Fruit fly (Drosophila melanogaster) whole organism, prepupa: ENCODE results near the gene CG10348.

ENCODE experiments used
- Blimp-1 ChIP-seq: fragments of 200-800 bp; sonication (Bioruptor generic); optimal IDR thresholded peaks from 3 replicates; lab custom pipeline; 2017; ENCODE audit warnings: missing biosample characterization, missing genetic modification characterization, mild to moderate bottlenecking, moderate library complexity, missing genetic modification reagents
- CG10669 ChIP-seq: fragments of 200-800 bp; sonication (Bioruptor generic); optimal IDR thresholded peaks from 3 replicates; lab custom pipeline; 2018; ENCODE audit warnings: missing biosample characterization, mild to moderate bottlenecking, missing genetic modification characterization, moderate library complexity
- CG11762 ChIP-seq: fragments of 200-800 bp; sonication (Bioruptor generic); optimal IDR thresholded peaks from 3 replicates; lab custom pipeline; 2016; ENCODE audit warnings: missing biosample characterization, missing genetic modification characterization; ENCODE audit not compliant: insufficient read depth
- CG15336 ChIP-seq: fragments of 200-800 bp; sonication (Bioruptor generic); IDR thresholded peaks from 2 replicates; pipeline ENCODE4 v1.3.6; 2022; ENCODE audit warnings: missing biosample characterization, missing genetic modification characterization
- CG1621 ChIP-seq: fragments of 200-800 bp; sonication (Bioruptor generic); optimal IDR thresholded peaks from 3 replicates; lab custom pipeline; 2018; ENCODE audit warnings: missing biosample characterization, mild to moderate bottlenecking, missing genetic modification characterization
- CG16779 ChIP-seq: fragments of 200-800 bp; sonication (Bioruptor generic); optimal IDR thresholded peaks from 3 replicates; lab custom pipeline; 2017; ENCODE audit warnings: missing biosample characterization, mild to moderate bottlenecking, missing genetic modification characterization
- CG3032 ChIP-seq: fragments of 200-800 bp; optimal IDR thresholded peaks from 2 replicates; lab custom pipeline; 2019; ENCODE audit warnings: missing biosample characterization, mild to moderate bottlenecking, missing genetic modification characterization, moderate library complexity
- CG31627 ChIP-seq: fragments of 200-800 bp; sonication (Bioruptor generic); optimal IDR thresholded peaks from 3 replicates; lab custom pipeline; 2016; ENCODE audit warnings: missing biosample characterization, missing genetic modification characterization
- CG32006 ChIP-seq: fragments of 200-800 bp; sonication (Bioruptor generic); optimal IDR thresholded peaks from 3 replicates; lab custom pipeline; 2017; ENCODE audit warnings: missing biosample characterization, mild to moderate bottlenecking, missing genetic modification characterization
- CG34406 ChIP-seq: fragments of 200-800 bp; sonication (Bioruptor generic); optimal IDR thresholded peaks from 3 replicates; lab custom pipeline; 2016; ENCODE audit warnings: missing biosample characterization, missing genetic modification characterization
- CG3919 ChIP-seq: fragments of 200-800 bp; sonication (Bioruptor generic); optimal IDR thresholded peaks from 3 replicates; lab custom pipeline; 2016; ENCODE audit warnings: missing biosample characterization, missing genetic modification characterization
- CG4318 ChIP-seq: fragments of 200-800 bp; sonication (Bioruptor generic); optimal IDR thresholded peaks from 3 replicates; lab custom pipeline; 2017; ENCODE audit warnings: missing biosample characterization, mild to moderate bottlenecking, missing genetic modification characterization
- CG6163 ChIP-seq: fragments of 200-800 bp; sonication (Bioruptor generic); IDR thresholded peaks from 3 replicates; pipeline ENCODE4 v1.3.6; 2022; ENCODE audit warnings: missing biosample characterization, missing genetic modification characterization
- CG6276 ChIP-seq: fragments of 200-800 bp; sonication (Bioruptor generic); optimal IDR thresholded peaks from 2 replicates; lab custom pipeline; 2017; ENCODE audit warnings: missing biosample characterization, mild to moderate bottlenecking, missing genetic modification characterization
- CG6792 ChIP-seq: fragments of 200-800 bp; sonication (Bioruptor generic); optimal IDR thresholded peaks from 3 replicates; lab custom pipeline; 2016; ENCODE audit warnings: missing biosample characterization, missing genetic modification characterization
- CG6808 ChIP-seq: fragments of 200-800 bp; sonication (Bioruptor generic); optimal IDR thresholded peaks from 3 replicates; lab custom pipeline; 2017; ENCODE audit warnings: missing biosample characterization, missing genetic modification characterization, mild to moderate bottlenecking, moderate library complexity, missing genetic modification reagents
- CG6854 ChIP-seq: fragments of 200-800 bp; sonication (Bioruptor generic); optimal IDR thresholded peaks from 2 replicates; lab custom pipeline; 2017; ENCODE audit warnings: missing biosample characterization, mild to moderate bottlenecking, missing genetic modification characterization
- CG7368 ChIP-seq: fragments of 200-800 bp; sonication (Bioruptor generic); optimal IDR thresholded peaks from 3 replicates; lab custom pipeline; 2016; ENCODE audit warnings: missing biosample characterization, missing genetic modification characterization
- CG8119 ChIP-seq: fragments of 200-800 bp; sonication (Bioruptor generic); IDR thresholded peaks from 3 replicates; pipeline ENCODE4 v1.3.6; 2022; ENCODE audit warnings: missing biosample characterization, missing genetic modification characterization
- CG9139 ChIP-seq: fragments of 200-800 bp; sonication (Bioruptor generic); optimal IDR thresholded peaks from 3 replicates; lab custom pipeline; 2017; ENCODE audit warnings: missing biosample characterization, mild to moderate bottlenecking, missing genetic modification characterization
- Eip93F ChIP-seq: fragments of 200-800 bp; sonication (Bioruptor generic); optimal IDR thresholded peaks from 2 replicates; lab custom pipeline; 2016; ENCODE audit warnings: missing biosample characterization, mild to moderate bottlenecking, missing genetic modification characterization
- Ets21C ChIP-seq: fragments of 200-800 bp; sonication (Bioruptor generic); optimal IDR thresholded peaks from 3 replicates; lab custom pipeline; 2016; ENCODE audit warnings: missing biosample characterization, missing genetic modification characterization
- Ets96B ChIP-seq: fragments of 200-800 bp; optimal IDR thresholded peaks from 2 replicates; lab custom pipeline; 2019; ENCODE audit warnings: missing biosample characterization, mild to moderate bottlenecking, missing genetic modification characterization, moderate library complexity
- Hr38 ChIP-seq: sonication (Bioruptor generic); optimal IDR thresholded peaks from 2 replicates; lab custom pipeline; 2016; ENCODE audit warnings: missing biosample characterization, missing genetic modification characterization
- Hr39 ChIP-seq: fragments of 200-800 bp; sonication (Bioruptor generic); optimal IDR thresholded peaks from 2 replicates; lab custom pipeline; 2016; ENCODE audit warnings: missing biosample characterization, missing genetic modification characterization
- Hr4 ChIP-seq: fragments of 200-800 bp; sonication (Bioruptor generic); optimal IDR thresholded peaks from 3 replicates; lab custom pipeline; 2016; ENCODE audit warnings: missing biosample characterization, missing genetic modification characterization
- Lpt ChIP-seq: fragments of 200-800 bp; sonication (Bioruptor generic); optimal IDR thresholded peaks from 3 replicates; lab custom pipeline; 2016; ENCODE audit warnings: missing biosample characterization, missing genetic modification characterization
- Met ChIP-seq: fragments of 200-800 bp; sonication (Bioruptor generic); optimal IDR thresholded peaks from 3 replicates; lab custom pipeline; 2016; ENCODE audit warnings: missing biosample characterization, missing genetic modification characterization
- OdsH ChIP-seq: fragments of 200-800 bp; sonication (Bioruptor generic); optimal IDR thresholded peaks from 3 replicates; lab custom pipeline; 2016; ENCODE audit warnings: missing biosample characterization, missing genetic modification characterization
- Smox ChIP-seq: fragments of 200-800 bp; sonication (Bioruptor generic); optimal IDR thresholded peaks from 3 replicates; lab custom pipeline; 2016; ENCODE audit warnings: missing biosample characterization, missing genetic modification characterization
- Sox102F ChIP-seq: fragments of 200-800 bp; sonication (Bioruptor generic); optimal IDR thresholded peaks from 2 replicates; lab custom pipeline; 2016; ENCODE audit warnings: missing biosample characterization, mild to moderate bottlenecking, missing genetic modification characterization
- Sox14 ChIP-seq: fragments of 200-800 bp; sonication (Bioruptor generic); optimal IDR thresholded peaks from 3 replicates; lab custom pipeline; 2016; ENCODE audit warnings: missing biosample characterization, missing genetic modification characterization
- Sox15 ChIP-seq: fragments of 200-800 bp; sonication (Bioruptor generic); optimal IDR thresholded peaks from 3 replicates; lab custom pipeline; 2016; ENCODE audit warnings: missing biosample characterization, missing genetic modification characterization
- achi ChIP-seq: fragments of 200-800 bp; sonication (Bioruptor generic); optimal IDR thresholded peaks from 3 replicates; lab custom pipeline; 2016; ENCODE audit warnings: missing biosample characterization, missing genetic modification characterization
- acj6 ChIP-seq: fragments of 200-800 bp; sonication (Bioruptor generic); optimal IDR thresholded peaks from 3 replicates; lab custom pipeline; 2016; ENCODE audit warnings: missing biosample characterization, missing genetic modification characterization
- cyc ChIP-seq: fragments of 200-800 bp; sonication (Bioruptor generic); optimal IDR thresholded peaks from 3 replicates; lab custom pipeline; 2016; ENCODE audit warnings: missing biosample characterization, missing genetic modification characterization
- dac ChIP-seq: fragments of 200-800 bp; sonication (Bioruptor generic); optimal IDR thresholded peaks from 2 replicates; lab custom pipeline; 2017; ENCODE audit warnings: missing biosample characterization, mild to moderate bottlenecking, missing genetic modification characterization
- dsx ChIP-seq: fragments of 200-800 bp; optimal IDR thresholded peaks from 3 replicates; lab custom pipeline; 2019; ENCODE audit warnings: missing biosample characterization, mild to moderate bottlenecking, missing genetic modification characterization, moderate library complexity; ENCODE audit not compliant: poor library complexity, severe bottlenecking
- eg ChIP-seq: fragments of 200-800 bp; sonication (Bioruptor generic); IDR thresholded peaks from 3 replicates; pipeline ENCODE4 v1.3.6; 2022; ENCODE audit warnings: missing biosample characterization, missing genetic modification characterization
- esn ChIP-seq: fragments of 200-800 bp; sonication (Bioruptor generic); optimal IDR thresholded peaks from 2 replicates; lab custom pipeline; 2016; ENCODE audit warnings: missing biosample characterization, mild to moderate bottlenecking, missing genetic modification characterization, moderate library complexity
- fd59A ChIP-seq: fragments of 200-800 bp; sonication (Bioruptor generic); optimal IDR thresholded peaks from 2 replicates; lab custom pipeline; 2017; ENCODE audit warnings: missing biosample characterization, mild to moderate bottlenecking, missing genetic modification characterization, missing genetic modification reagents
- fd85E ChIP-seq: fragments of 200-800 bp; sonication (Bioruptor generic); optimal IDR thresholded peaks from 3 replicates; lab custom pipeline; 2016; ENCODE audit warnings: missing biosample characterization, missing genetic modification characterization
- fkh ChIP-seq: fragments of 200-800 bp; sonication (Bioruptor generic); optimal IDR thresholded peaks from 3 replicates; lab custom pipeline; 2017; ENCODE audit warnings: missing biosample characterization, mild to moderate bottlenecking, missing genetic modification characterization, moderate library complexity
- lz ChIP-seq: fragments of 200-800 bp; sonication (Bioruptor generic); optimal IDR thresholded peaks from 3 replicates; lab custom pipeline; 2016; ENCODE audit warnings: missing biosample characterization, missing genetic modification characterization
- net ChIP-seq: fragments of 200-800 bp; sonication (Bioruptor generic); optimal IDR thresholded peaks from 3 replicates; lab custom pipeline; 2016; ENCODE audit warnings: missing biosample characterization, missing genetic modification characterization
- pdm3 ChIP-seq: fragments of 200-800 bp; sonication (Bioruptor generic); optimal IDR thresholded peaks from 3 replicates; lab custom pipeline; 2016; ENCODE audit warnings: missing biosample characterization, missing genetic modification characterization
- salr ChIP-seq, 2 experiments: fragments of 200-800 bp; sonication (Bioruptor generic); optimal IDR thresholded peaks; 3 replicates each; lab custom pipeline; 2016 to 2018; ENCODE audit warnings: missing biosample characterization in 2 of 2, missing genetic modification characterization in 2 of 2, mild to moderate bottlenecking in 1 of 2
- spab ChIP-seq: fragments of 200-800 bp; sonication (Bioruptor generic); optimal IDR thresholded peaks from 2 replicates; lab custom pipeline; 2017; ENCODE audit warnings: missing biosample characterization, mild to moderate bottlenecking, missing genetic modification characterization, missing genetic modification reagents
- ss ChIP-seq, 2 experiments: fragments of 200-800 bp; sonication (Bioruptor generic); optimal IDR thresholded peaks; 2 replicates in 1 of 2; 3 replicates in 1 of 2; lab custom pipeline; 2017 to 2018; ENCODE audit warnings: mild to moderate bottlenecking in 2 of 2, missing biosample characterization in 2 of 2, missing genetic modification characterization in 2 of 2, moderate library complexity in 1 of 2
- svp ChIP-seq: fragments of 200-800 bp; sonication (Bioruptor generic); peaks from one replicate; lab custom pipeline; 2016; ENCODE audit warnings: missing biosample characterization, missing genetic modification characterization
- topi ChIP-seq: fragments of 200-800 bp; sonication (Bioruptor generic); optimal IDR thresholded peaks from 3 replicates; lab custom pipeline; 2016; ENCODE audit warnings: missing biosample characterization, missing genetic modification characterization
- vri ChIP-seq: fragments of 200-800 bp; sonication (Bioruptor generic); optimal IDR thresholded peaks from 3 replicates; lab custom pipeline; 2016; ENCODE audit warnings: missing biosample characterization, mild to moderate bottlenecking, missing genetic modification characterization

CG10348 gene

DNA sequence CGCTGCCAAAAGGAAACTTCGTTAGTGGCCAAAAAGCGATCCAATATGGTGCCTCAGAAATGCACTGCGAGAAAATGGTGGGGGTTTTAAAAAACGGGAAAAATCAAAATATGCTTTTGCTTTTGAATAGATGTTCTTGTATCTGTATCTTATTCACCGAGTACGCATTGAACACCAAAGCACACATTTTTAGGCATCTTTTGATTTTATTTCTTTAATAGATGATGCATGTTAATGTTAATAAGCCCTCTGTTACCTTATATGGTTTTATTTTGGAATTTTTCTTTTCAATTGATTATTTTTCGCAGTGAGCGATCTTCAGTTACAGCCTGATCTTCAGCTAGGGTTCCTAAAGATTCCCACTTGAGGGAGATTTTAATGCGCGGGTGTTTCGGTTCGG, 11.6 kb upstream of the CG10348 start:
- TF ChIP-seq esn (GFP tag; lab: Kevin White, UChicago) (no peak), fkh (GFP tag; lab: Kevin White, UChicago) (no peak), Sox102F (no peak), CG15336 (GFP tag; lab: Robert Waterston, UW) (peak; percentile 57; the same call in 1 of the 2 replicates), Eip93F (GFP tag; lab: Kevin White, UChicago) (no peak), CG11762 (GFP tag; lab: Kevin White, UChicago) (no peak), acj6 (no peak), CG8119 (peak; percentile 64; the same call in 1 of the 3 replicates), Hr38 (GFP tag; lab: Kevin White, UChicago) (no peak), CG9139 (GFP tag; lab: Kevin White, UChicago) (no peak), fd85E (no peak), achi (GFP tag; lab: Kevin White, UChicago) (peak; percentile 45), cyc (GFP tag; lab: Kevin White, UChicago) (no peak), Sox14 (GFP tag; lab: Kevin White, UChicago) (peak; percentile 3), CG16779 (no peak), Met (no peak), CG3919 (GFP tag; lab: Kevin White, UChicago) (peak; percentile 43), svp (GFP tag; lab: Kevin White, UChicago) (peak; percentile 36), Hr4 (GFP tag; lab: Kevin White, UChicago) (peak; percentile 83), Smox (GFP tag; lab: Kevin White, UChicago) (no peak), topi (GFP tag; lab: Kevin White, UChicago) (no peak), CG6808 (GFP tag; lab: Kevin White, UChicago) (no peak), fd59A (GFP tag; lab: Kevin White, UChicago) (no peak), Ets21C (no peak), CG6163 (GFP tag; lab: Robert Waterston, UW) (peak; percentile 34; the same call in 1 of the 3 replicates), vri (GFP tag; lab: Kevin White, UChicago) (no peak), net (GFP tag; lab: Kevin White, UChicago) (peak; percentile 49), CG32006 (GFP tag; lab: Kevin White, UChicago) (peak; percentile 66), Sox15 (GFP tag; lab: Kevin White, UChicago) (no peak), CG6792 (GFP tag; lab: Kevin White, UChicago) (no peak), ss (GFP tag; optimal IDR thresholded peaks at IDR 0.05; lab: Kevin White, UChicago) (no peak), CG3032 (tag; lab: Kevin White, UChicago) (peak; percentile 10), CG4318 (GFP tag; lab: Kevin White, UChicago) (peak; percentile 48), Hr39 (GFP tag; lab: Kevin White, UChicago) (no peak), CG1621 (tag; lab: Kevin White, UChicago) (no peak), CG7368 (GFP tag; lab: Kevin White, UChicago) (no peak), dac (GFP tag; lab: Kevin White, UChicago) (peak; percentile 16), Blimp-1 (GFP tag; lab: Kevin White, UChicago) (no peak), CG34406 (GFP tag; lab: Kevin White, UChicago) (no peak), Ets96B (tag; lab: Kevin White, UChicago) (no peak), CG6854 (GFP tag; lab: Kevin White, UChicago) (no peak), salr (GFP tag; optimal IDR thresholded peaks at IDR 0.05; lab: Kevin White, UChicago) (peak in 1 of 2 experiments; percentile 7), OdsH (peak; percentile 25), CG6276 (GFP tag; lab: Kevin White, UChicago) (peak; percentile 80), Lpt (GFP tag; lab: Kevin White, UChicago) (no peak), CG31627 (GFP tag; lab: Kevin White, UChicago) (no peak), pdm3 (GFP tag; lab: Kevin White, UChicago) (peak; percentile 29), CG10669 (GFP tag; lab: Kevin White, UChicago) (peak; percentile 6), eg (GFP tag; lab: Robert Waterston, UW) (peak; percentile 56; the same call in 1 of the 3 replicates), spab (no peak), lz (no peak), dsx (GFP tag; lab: Kevin White, UChicago) (no peak)
